Fruit fly (Drosophila melanogaster) whole organism, embryonic: ENCODE measurements around the gene frtz.

Experiments used
- Ada2b ChIP-seq: fragments of 200-800 bp; sonication (Bioruptor generic); IDR thresholded peaks from 2 replicates; pipeline ENCODE4 v1.3.6; 2022; ENCODE audit warnings: missing biosample characterization, missing genetic modification characterization
- Atf6 ChIP-seq: fragments of 200-800 bp; sonication (Bioruptor generic); IDR thresholded peaks from 2 replicates; pipeline ENCODE4 v1.3.6; 2022; ENCODE audit warnings: missing biosample characterization, missing genetic modification characterization
- CG10267 ChIP-seq: fragments of 200-800 bp; sonication (Bioruptor generic); optimal IDR thresholded peaks from 2 replicates; lab custom pipeline; 2018; ENCODE audit warnings: missing biosample characterization, mild to moderate bottlenecking, missing genetic modification characterization, moderate library complexity
- CG10366 ChIP-seq: fragments of 200-800 bp; sonication (Bioruptor generic); IDR thresholded peaks from 2 replicates; pipeline ENCODE4 v1.3.6; 2022; ENCODE audit warnings: missing biosample characterization, missing genetic modification characterization
- CG10462 ChIP-seq: fragments of 200-800 bp; sonication (Bioruptor generic); optimal IDR thresholded peaks from 2 replicates; lab custom pipeline; 2016; ENCODE audit warnings: missing biosample characterization, missing genetic modification characterization
- CG10979 ChIP-seq: fragments of 200-800 bp; sonication (Bioruptor generic); optimal IDR thresholded peaks from 2 replicates; lab custom pipeline; 2018; ENCODE audit warnings: missing biosample characterization, mild to moderate bottlenecking, missing genetic modification characterization, moderate library complexity
- CG11247 ChIP-seq: fragments of 200-800 bp; sonication (Bioruptor generic); IDR thresholded peaks from 2 replicates; pipeline ENCODE4 v1.3.6; 2022; ENCODE audit warnings: missing biosample characterization, missing genetic modification characterization
- CG11456 ChIP-seq: fragments of 200-800 bp; sonication (Bioruptor generic); IDR thresholded peaks from 3 replicates; pipeline ENCODE4 v1.3.6; 2022; ENCODE audit warnings: missing biosample characterization, missing genetic modification characterization
- CG11696 ChIP-seq: fragments of 200-800 bp; sonication (Bioruptor generic); IDR thresholded peaks from 2 replicates; pipeline ENCODE4 v1.3.6; 2022; ENCODE audit warnings: missing biosample characterization, missing genetic modification characterization
- CG13123 ChIP-seq: fragments of 200-800 bp; sonication (Bioruptor generic); optimal IDR thresholded peaks from 2 replicates; lab custom pipeline; 2016; ENCODE audit warnings: missing biosample characterization, missing genetic modification characterization
- CG13296 ChIP-seq: fragments of 200-800 bp; sonication (Bioruptor generic); optimal IDR thresholded peaks from 3 replicates; lab custom pipeline; 2018; ENCODE audit warnings: missing biosample characterization, mild to moderate bottlenecking, missing genetic modification characterization
- CG13624 ChIP-seq: fragments of 200-800 bp; sonication (Bioruptor generic); optimal IDR thresholded peaks from 2 replicates; lab custom pipeline; 2016; ENCODE audit warnings: missing biosample characterization, missing genetic modification characterization
- CG15073 ChIP-seq: fragments of 200-800 bp; sonication (Bioruptor generic); optimal IDR thresholded peaks from 2 replicates; lab custom pipeline; 2016; ENCODE audit warnings: missing biosample characterization, missing genetic modification characterization
- CG1529 ChIP-seq: fragments of 200-800 bp; sonication (Bioruptor generic); optimal IDR thresholded peaks from 3 replicates; lab custom pipeline; 2018; ENCODE audit warnings: missing biosample characterization, missing genetic modification characterization
- CG15479 ChIP-seq: fragments of 200-800 bp; sonication (Bioruptor generic); optimal IDR thresholded peaks from 3 replicates; lab custom pipeline; 2019; ENCODE audit warnings: missing biosample characterization, mild to moderate bottlenecking, missing genetic modification characterization, moderate library complexity
- CG15601 ChIP-seq: fragments of 200-800 bp; sonication (Bioruptor generic); optimal IDR thresholded peaks from 3 replicates; lab custom pipeline; 2019; ENCODE audit warnings: missing biosample characterization, mild to moderate bottlenecking, missing genetic modification characterization, moderate library complexity
- CG17361 ChIP-seq: fragments of 200-800 bp; sonication (Bioruptor generic); IDR thresholded peaks from 3 replicates; pipeline ENCODE4 v1.3.6; 2022; ENCODE audit warnings: missing biosample characterization, missing genetic modification characterization
- CG1792 ChIP-seq: fragments of 200-800 bp; sonication (Bioruptor generic); optimal IDR thresholded peaks from 2 replicates; lab custom pipeline; 2016; ENCODE audit warnings: missing biosample characterization, missing genetic modification characterization
- CG3065 ChIP-seq: fragments of 200-800 bp; sonication (Bioruptor generic); optimal IDR thresholded peaks from 2 replicates; lab custom pipeline; 2016; ENCODE audit warnings: missing biosample characterization, missing genetic modification characterization
- CG3995 ChIP-seq: fragments of 200-800 bp; sonication (Bioruptor generic); optimal IDR thresholded peaks from 3 replicates; lab custom pipeline; 2016; ENCODE audit warnings: missing biosample characterization, missing genetic modification characterization
- CG7556 ChIP-seq: fragments of 200-800 bp; sonication (Bioruptor generic); optimal IDR thresholded peaks from 2 replicates; lab custom pipeline; 2017; ENCODE audit warnings: missing biosample characterization, mild to moderate bottlenecking, missing genetic modification characterization
- CG8359 ChIP-seq: fragments of 200-800 bp; sonication (Bioruptor generic); optimal IDR thresholded peaks from 2 replicates; lab custom pipeline; 2017; ENCODE audit warnings: missing biosample characterization, mild to moderate bottlenecking, missing genetic modification characterization, borderline replicate concordance
- CG8765 ChIP-seq: fragments of 200-800 bp; sonication (Bioruptor generic); IDR thresholded peaks from 2 replicates; pipeline ENCODE4 v1.3.6; 2022; ENCODE audit warnings: missing biosample characterization, missing genetic modification characterization
- CG8924 ChIP-seq: fragments of 200-800 bp; optimal IDR thresholded peaks from 3 replicates; lab custom pipeline; 2019; ENCODE audit warnings: missing biosample characterization, mild to moderate bottlenecking, missing genetic modification characterization, moderate library complexity
- CG8944 ChIP-seq: fragments of 200-800 bp; sonication (Bioruptor generic); optimal IDR thresholded peaks from 3 replicates; lab custom pipeline; 2016; ENCODE audit warnings: missing biosample characterization, missing genetic modification characterization
- CG9817 ChIP-seq: fragments of 200-800 bp; sonication (Bioruptor generic); optimal IDR thresholded peaks from 2 replicates; lab custom pipeline; 2018; ENCODE audit warnings: missing biosample characterization, mild to moderate bottlenecking, missing genetic modification characterization, moderate library complexity
- Dfd ChIP-seq, 2 experiments: fragments of >200 bp; optimal IDR thresholded peaks; 2 replicates each; lab custom pipeline; 2017; ENCODE audit warnings: missing biosample characterization in 2 of 2, missing genetic modification characterization in 2 of 2
- HLHmδ ChIP-seq: fragments of 200-800 bp; sonication (Bioruptor generic); optimal IDR thresholded peaks from 2 replicates; lab custom pipeline; 2018; ENCODE audit warnings: missing biosample characterization, mild to moderate bottlenecking, missing genetic modification characterization, moderate library complexity
- NC2α ChIP-seq: fragments of 200-800 bp; sonication (Bioruptor generic); optimal IDR thresholded peaks from 2 replicates; lab custom pipeline; 2016; ENCODE audit warnings: missing biosample characterization, missing genetic modification characterization
- NC2β ChIP-seq: fragments of 200-800 bp; sonication (Bioruptor generic); optimal IDR thresholded peaks from 2 replicates; lab custom pipeline; 2016; ENCODE audit warnings: missing biosample characterization, missing genetic modification characterization
- Oli ChIP-seq: fragments of 200-800 bp; sonication (Bioruptor generic); optimal IDR thresholded peaks from 2 replicates; lab custom pipeline; 2018; ENCODE audit warnings: missing biosample characterization, mild to moderate bottlenecking, missing genetic modification characterization, moderate library complexity
- Ravus ChIP-seq: fragments of 200-800 bp; sonication (Bioruptor generic); IDR thresholded peaks from 2 replicates; pipeline ENCODE4 v1.3.6; 2022; ENCODE audit warnings: missing biosample characterization, missing genetic modification characterization
- Tbp ChIP-seq: fragments of >200 bp; optimal IDR thresholded peaks from 2 replicates; lab custom pipeline; 2018; ENCODE audit warnings: missing biosample characterization, missing genetic modification characterization
- ap ChIP-seq: fragments of 200-800 bp; sonication (Bioruptor generic); IDR thresholded peaks from 2 replicates; pipeline ENCODE4 v1.3.6; 2022; ENCODE audit warnings: missing biosample characterization, missing genetic modification characterization
- bab2 ChIP-seq: fragments of 200-800 bp; sonication (Bioruptor generic); optimal IDR thresholded peaks from 2 replicates; lab custom pipeline; 2016; ENCODE audit warnings: missing biosample characterization, missing genetic modification characterization
- dmrt99B ChIP-seq: fragments of 200-800 bp; sonication (Bioruptor generic); optimal IDR thresholded peaks from 2 replicates; lab custom pipeline; 2018; ENCODE audit warnings: missing biosample characterization, mild to moderate bottlenecking, missing genetic modification characterization, moderate library complexity
- eve ChIP-seq, 2 experiments: fragments of >200 bp; optimal IDR thresholded peaks; 2 replicates each; lab custom pipeline; 2017; ENCODE audit warnings: missing biosample characterization in 2 of 2, missing genetic modification characterization in 2 of 2
- fu2 ChIP-seq: fragments of 200-800 bp; sonication (Bioruptor generic); optimal IDR thresholded peaks from 2 replicates; lab custom pipeline; 2016; ENCODE audit warnings: missing biosample characterization, missing genetic modification characterization
- gro ChIP-seq: fragments of 200-800 bp; sonication (Bioruptor generic); optimal IDR thresholded peaks from 2 replicates; lab custom pipeline; 2016; ENCODE audit warnings: missing biosample characterization, missing genetic modification characterization
- h ChIP-seq: fragments of >200 bp; optimal IDR thresholded peaks from 2 replicates; lab custom pipeline; 2017
- hth ChIP-seq: fragments of >200 bp; optimal IDR thresholded peaks from 2 replicates; lab custom pipeline; 2017; ENCODE audit warnings: inconsistent platforms
- kah ChIP-seq: fragments of 200-800 bp; sonication (Bioruptor generic); optimal IDR thresholded peaks from 2 replicates; lab custom pipeline; 2018; ENCODE audit warnings: missing biosample characterization, mild to moderate bottlenecking, missing genetic modification characterization
- lilli ChIP-seq: fragments of 200-800 bp; sonication (Bioruptor generic); optimal IDR thresholded peaks from 3 replicates; lab custom pipeline; 2016; ENCODE audit warnings: missing biosample characterization, missing genetic modification characterization
- mam ChIP-seq: fragments of 200-800 bp; sonication (Bioruptor generic); optimal IDR thresholded peaks from 3 replicates; lab custom pipeline; 2016; ENCODE audit warnings: missing biosample characterization, missing genetic modification characterization
- mld ChIP-seq: fragments of 200-800 bp; sonication (Bioruptor generic); IDR thresholded peaks from 3 replicates; pipeline ENCODE4 v1.3.6; 2022; ENCODE audit warnings: missing biosample characterization, missing genetic modification characterization; ENCODE audit not compliant: partially characterized antibody
- ranshi ChIP-seq: fragments of 200-800 bp; sonication (Bioruptor generic); IDR thresholded peaks from 2 replicates; pipeline ENCODE4 v1.3.6; 2022; ENCODE audit warnings: missing biosample characterization, missing genetic modification characterization
- row ChIP-seq: fragments of 200-800 bp; sonication (Bioruptor generic); IDR thresholded peaks from 3 replicates; pipeline ENCODE4 v1.3.6; 2022; ENCODE audit warnings: missing biosample characterization, missing genetic modification characterization
- salm ChIP-seq: fragments of 200-800 bp; sonication (Bioruptor generic); optimal IDR thresholded peaks from 2 replicates; lab custom pipeline; 2018; ENCODE audit warnings: missing biosample characterization, mild to moderate bottlenecking, missing genetic modification characterization
- sc ChIP-seq, 3 experiments: fragments of >200 bp in 2 of 3; fragments of 200-800 bp in 1 of 3; sonication (Bioruptor generic) in 1 of 3; optimal IDR thresholded peaks; 2 replicates in 2 of 3; 3 replicates in 1 of 3; lab custom pipeline; 2017; ENCODE audit warnings: mild to moderate bottlenecking in 1 of 3, missing biosample characterization in 1 of 3, missing genetic modification characterization in 1 of 3, missing genetic modification reagents in 1 of 3
- tap ChIP-seq: fragments of 200-800 bp; optimal IDR thresholded peaks from 3 replicates; lab custom pipeline; 2019; ENCODE audit warnings: missing biosample characterization, mild to moderate bottlenecking, missing genetic modification characterization, moderate library complexity
- tio ChIP-seq: fragments of 200-800 bp; sonication (Bioruptor generic); optimal IDR thresholded peaks from 2 replicates; lab custom pipeline; 2017; ENCODE audit warnings: missing biosample characterization, missing genetic modification characterization, inconsistent platforms
- toy ChIP-seq: fragments of 200-800 bp; sonication (Bioruptor generic); IDR thresholded peaks from 2 replicates; pipeline ENCODE4 v1.3.6; 2022; ENCODE audit warnings: missing biosample characterization, missing genetic modification characterization
- tx ChIP-seq: fragments of 200-800 bp; sonication (Bioruptor generic); optimal IDR thresholded peaks from 2 replicates; lab custom pipeline; 2016; ENCODE audit warnings: missing biosample characterization, missing genetic modification characterization
- yki ChIP-seq: fragments of >200 bp; optimal IDR thresholded peaks from 3 replicates; lab custom pipeline; 2018

The frtz gene

DNA sequence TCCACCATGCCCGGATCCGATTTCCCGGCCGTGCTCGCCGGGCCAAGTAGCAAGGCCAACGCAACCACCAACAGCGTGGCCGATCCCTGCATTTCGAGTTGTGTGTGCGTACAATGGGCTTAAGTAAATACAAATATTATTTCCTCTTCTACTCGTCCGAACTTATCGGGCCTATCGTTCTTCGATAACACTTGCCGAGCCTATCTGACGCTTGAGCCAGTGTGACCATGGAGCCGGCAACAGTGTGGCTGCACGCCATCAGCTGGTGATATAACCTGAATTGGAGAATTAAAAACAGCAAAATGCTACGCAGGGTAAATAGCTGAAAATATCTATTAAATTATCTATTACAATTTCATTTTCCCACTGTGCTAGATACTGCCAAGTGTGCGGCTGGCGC is 5.4 kb downstream of the frtz start, which contains the start of the genes CG17660 and mRpL48 (continued):
- no peak for TF ChIP-seq CG9817 (tag; lab: Kevin White, UChicago)
- TF ChIP-seq Ada2b (GFP tag; lab: Robert Waterston, UW): no peak
- no peak for TF ChIP-seq Oli
- no peak for TF ChIP-seq sc (optimal IDR thresholded peaks at IDR 0.05; lab: Kevin White, UChicago)
- TF ChIP-seq sc (GFP tag; optimal IDR thresholded peaks at IDR 0.05; lab: Kevin White, UChicago): no peak
- TF ChIP-seq CG8359: no peak
- no peak for TF ChIP-seq CG3065 (GFP tag; lab: Kevin White, UChicago)
- TF ChIP-seq tx: no peak
- TF ChIP-seq row: peak; percentile 39; the same call in 2 of the 3 replicates
- no peak for TF ChIP-seq fu2 (GFP tag; lab: Kevin White, UChicago)
- peak; percentile 72; the same call in 2 of the 3 replicates for TF ChIP-seq mld
- TF ChIP-seq tap (tag; lab: Kevin White, UChicago): no peak
- no peak for TF ChIP-seq bab2
- no peak for TF ChIP-seq CG8765
- TF ChIP-seq salm (tag; lab: Kevin White, UChicago): no peak
- no peak for TF ChIP-seq CG11696
- TF ChIP-seq CG11247: no peak
- no peak for TF ChIP-seq HLHmδ (GFP tag; lab: Kevin White, UChicago)
- TF ChIP-seq ap: no peak
- no peak for TF ChIP-seq CG13296 (GFP tag; lab: Kevin White, UChicago)
- TF ChIP-seq tio (GFP tag; lab: Kevin White, UChicago): no peak
- no peak for TF ChIP-seq NC2α
- no peak for TF ChIP-seq Tbp (GFP tag; lab: Kevin White, UChicago)
- TF ChIP-seq CG8924 (tag; lab: Kevin White, UChicago): no peak
- TF ChIP-seq CG11456: no peak
- no peak for TF ChIP-seq Ravus
- no peak for TF ChIP-seq Dfd (GFP tag; optimal IDR thresholded peaks at IDR 0.05; lab: Kevin White, UChicago)
- TF ChIP-seq CG1529 (GFP tag; lab: Kevin White, UChicago): no peak
- TF ChIP-seq mam (GFP tag; lab: Kevin White, UChicago): no peak
- no peak for TF ChIP-seq CG17361 (GFP tag; lab: Robert Waterston, UW)
- no peak for TF ChIP-seq h
- no peak for TF ChIP-seq CG7556
- TF ChIP-seq CG10267 (tag; lab: Kevin White, UChicago): peak; percentile 43
- TF ChIP-seq CG15073 (GFP tag; lab: Kevin White, UChicago): no peak
- no peak for TF ChIP-seq CG8944 (GFP tag; lab: Kevin White, UChicago)
- TF ChIP-seq ranshi (GFP tag; lab: Robert Waterston, UW): no peak
- peak; percentile 33 for TF ChIP-seq lilli
- TF ChIP-seq NC2β: peak; percentile 57
- no peak for TF ChIP-seq yki
- TF ChIP-seq hth (lab: Kevin White, UChicago): no peak
- no peak for TF ChIP-seq CG3995 (GFP tag; lab: Kevin White, UChicago)
- TF ChIP-seq CG10366 (GFP tag; lab: Robert Waterston, UW): no peak
- no peak for TF ChIP-seq kah (GFP tag; lab: Kevin White, UChicago)
- TF ChIP-seq CG13123 (GFP tag; lab: Kevin White, UChicago): no peak
- TF ChIP-seq toy (GFP tag; lab: Robert Waterston, UW): no peak
- no peak for TF ChIP-seq CG10462 (GFP tag; lab: Kevin White, UChicago)
- TF ChIP-seq CG15601 (tag; lab: Kevin White, UChicago): no peak
- no peak for TF ChIP-seq CG1792
- peak; percentile 62 for TF ChIP-seq gro (GFP tag; lab: Kevin White, UChicago)
- no peak for TF ChIP-seq CG15479 (GFP tag; lab: Kevin White, UChicago)
- no peak for TF ChIP-seq Atf6 (GFP tag; lab: Robert Waterston, UW)
- TF ChIP-seq dmrt99B: no peak
- no peak for TF ChIP-seq eve (GFP tag; optimal IDR thresholded peaks at IDR 0.05; lab: Kevin White, UChicago)
- TF ChIP-seq CG10979 (tag; lab: Kevin White, UChicago): peak; percentile 1
- TF ChIP-seq CG13624: peak; percentile 25
